Worm (Caenorhabditis elegans) whole organism, L4 larva: ENCODE results near the gene fbxa-88.

Source experiments
- F26F4.8 ChIP-seq: fragments of 200-800 bp; sonication (Bioruptor generic); conservative IDR thresholded peaks from 2 replicates; pipeline ENCODE4 v1.3.6; 2022; ENCODE audit warnings: missing genetic modification characterization, missing compliant biosample characterization
- F37D6.2 ChIP-seq: sonication (generic microtip); optimal IDR thresholded peaks from 2 replicates; lab custom pipeline; 2016; ENCODE audit warnings: mild to moderate bottlenecking, missing genetic modification characterization, missing compliant biosample characterization
- T26A8.4 ChIP-seq: fragments of 200-800 bp; sonication (Bioruptor generic); IDR thresholded peaks from 2 replicates; pipeline ENCODE4 v1.3.6; 2022; ENCODE audit warnings: missing genetic modification characterization, missing compliant biosample characterization
- Y5F2A.4 ChIP-seq: fragments of 200-800 bp; sonication (Bioruptor generic); optimal IDR thresholded peaks from 2 replicates; lab custom pipeline; 2018; ENCODE audit warnings: mild to moderate bottlenecking, missing genetic modification characterization, missing compliant biosample characterization
- Y75B8A.6 ChIP-seq: fragments of 200-800 bp; sonication (Bioruptor generic); IDR thresholded peaks from 2 replicates; pipeline ENCODE4 v1.3.6; 2022; ENCODE audit warnings: missing genetic modification reagents, missing genetic modification characterization, missing compliant biosample characterization
- ZK337.2 ChIP-seq: fragments of 200-800 bp; sonication (Bioruptor generic); IDR thresholded peaks from 2 replicates; pipeline ENCODE4 v1.3.6; 2022; ENCODE audit warnings: missing genetic modification reagents, missing genetic modification characterization, missing compliant biosample characterization
- ZK546.5 ChIP-seq, 2 experiments: sonication (generic microtip); optimal IDR thresholded peaks; 2 replicates each; lab custom pipeline; 2017; ENCODE audit warnings: missing biosample characterization in 2 of 2, missing genetic modification characterization in 2 of 2
- ceh-20 ChIP-seq: fragments of 200-800 bp; sonication (Bioruptor generic); IDR thresholded peaks from 2 replicates; pipeline ENCODE4 v1.3.6; 2022; ENCODE audit warnings: missing genetic modification reagents, missing genetic modification characterization, missing compliant biosample characterization
- ceh-62 ChIP-seq: sonication (generic microtip); optimal IDR thresholded peaks from 2 replicates; lab custom pipeline; 2017; ENCODE audit warnings: missing biosample characterization, missing genetic modification characterization
- ceh-82 ChIP-seq: sonication (generic microtip); optimal IDR thresholded peaks from 2 replicates; lab custom pipeline; 2017; ENCODE audit warnings: missing biosample characterization, missing genetic modification characterization
- ces-1 ChIP-seq: fragments of 150-350 bp; sonication (generic microtip); optimal IDR thresholded peaks from 4 replicates; lab custom pipeline; 2014; ENCODE audit warnings: missing biosample characterization, missing genetic modification reagents, missing genetic modification characterization
- cey-2 ChIP-seq: sonication (generic microtip); optimal IDR thresholded peaks from 3 replicates; lab custom pipeline; 2017; ENCODE audit warnings: missing genetic modification characterization, mild to moderate bottlenecking, missing compliant biosample characterization, antibody characterized with exemption, borderline replicate concordance; ENCODE audit not compliant: insufficient read depth
- ctbp-1 ChIP-seq: fragments of 200-800 bp; sonication (Bioruptor generic); IDR thresholded peaks from 2 replicates; pipeline ENCODE4 v1.3.6; 2022; ENCODE audit warnings: missing genetic modification reagents, missing genetic modification characterization, missing compliant biosample characterization
- daf-16 ChIP-seq, 3 experiments: sonication (generic microtip); optimal IDR thresholded peaks; 2 replicates each; lab custom pipeline; 2016 to 2017; ENCODE audit warnings: missing genetic modification characterization in 3 of 3, missing genetic modification reagents in 3 of 3, mild to moderate bottlenecking in 2 of 3, missing compliant biosample characterization in 2 of 3, missing biosample characterization in 1 of 3, moderate library complexity in 1 of 3
- daf-19 ChIP-seq: fragments of 200-800 bp; sonication (Bioruptor generic); conservative IDR thresholded peaks from 2 replicates; pipeline ENCODE4 v1.3.6; 2022; ENCODE audit warnings: missing genetic modification characterization, missing compliant biosample characterization
- duxl-1 ChIP-seq: sonication (generic microtip); optimal IDR thresholded peaks from 2 replicates; lab custom pipeline; 2016; ENCODE audit warnings: mild to moderate bottlenecking, missing genetic modification characterization, moderate library complexity, missing compliant biosample characterization; ENCODE audit not compliant: poor library complexity
- dve-1 ChIP-seq: sonication (generic microtip); optimal IDR thresholded peaks from 2 replicates; lab custom pipeline; 2017; ENCODE audit warnings: antibody characterized with exemption, mild to moderate bottlenecking, missing genetic modification characterization, missing compliant biosample characterization; ENCODE audit not compliant: insufficient read depth
- egl-43 ChIP-seq: fragments of 200-800 bp; sonication (Bioruptor generic); IDR thresholded peaks from 2 replicates; pipeline ENCODE4 v1.3.6; 2022; ENCODE audit warnings: missing genetic modification reagents, missing genetic modification characterization, missing compliant biosample characterization
- hif-1 ChIP-seq, 2 experiments: sonication (generic microtip); optimal IDR thresholded peaks; 2 replicates each; lab custom pipeline; 2016 to 2017; ENCODE audit warnings: missing compliant biosample characterization in 2 of 2, missing genetic modification characterization in 2 of 2, missing genetic modification reagents in 2 of 2, missing genotype in 2 of 2, mild to moderate bottlenecking in 1 of 2
- hlh-30 ChIP-seq: sonication (generic microtip); optimal IDR thresholded peaks from 2 replicates; lab custom pipeline; 2017; ENCODE audit warnings: antibody characterized with exemption, mild to moderate bottlenecking, missing genetic modification characterization, missing compliant biosample characterization; ENCODE audit not compliant: insufficient read depth
- lin-29 ChIP-seq: fragments of 200-800 bp; sonication (Bioruptor generic); IDR thresholded peaks from 2 replicates; pipeline ENCODE4 v1.3.6; 2022; ENCODE audit warnings: missing genetic modification reagents, missing genetic modification characterization, missing compliant biosample characterization
- lin-39 ChIP-seq: fragments of 150-350 bp; optimal IDR thresholded peaks from 2 replicates; lab custom pipeline; 2014; ENCODE audit warnings: missing biosample characterization, missing genetic modification reagents, missing genetic modification characterization
- madf-5 ChIP-seq, 2 experiments: fragments of 200-800 bp; sonication (Bioruptor generic); IDR thresholded peaks; 2 replicates each; pipeline ENCODE4 v1.3.6; 2022; ENCODE audit warnings: missing compliant biosample characterization in 2 of 2, missing genetic modification characterization in 2 of 2
- madf-9 ChIP-seq: fragments of 200-800 bp; sonication (Bioruptor generic); conservative IDR thresholded peaks from 2 replicates; pipeline ENCODE4 v1.3.6; 2022; ENCODE audit warnings: missing genetic modification reagents, missing genetic modification characterization, missing compliant biosample characterization
- mep-1 ChIP-seq: fragments of 150-350 bp; sonication (generic microtip); optimal IDR thresholded peaks from 3 replicates; lab custom pipeline; 2014; ENCODE audit warnings: missing biosample characterization, missing genetic modification characterization
- mes-2 ChIP-seq: sonication (generic microtip); optimal IDR thresholded peaks from 2 replicates; lab custom pipeline; 2016; ENCODE audit warnings: missing genotype, mild to moderate bottlenecking, missing genetic modification characterization, missing compliant biosample characterization; ENCODE audit not compliant: poor library complexity, severe bottlenecking
- nhr-77 ChIP-seq: fragments of 150-350 bp; optimal IDR thresholded peaks from 2 replicates; lab custom pipeline; 2014; ENCODE audit warnings: missing biosample characterization, missing genetic modification characterization
- php-3 ChIP-seq: fragments of 200-800 bp; sonication (Bioruptor generic); IDR thresholded peaks from 2 replicates; pipeline ENCODE4 v1.3.6; 2022; ENCODE audit warnings: missing genetic modification reagents, missing genetic modification characterization, missing compliant biosample characterization
- spr-3 ChIP-seq: fragments of 200-800 bp; sonication (Bioruptor generic); optimal IDR thresholded peaks from 2 replicates; lab custom pipeline; 2018; ENCODE audit warnings: mild to moderate bottlenecking, missing genetic modification characterization, missing compliant biosample characterization
- tra-1 ChIP-seq: fragments of 200-800 bp; sonication (Bioruptor generic); IDR thresholded peaks from 2 replicates; pipeline ENCODE4 v1.3.6; 2022; ENCODE audit warnings: missing genetic modification reagents, missing genetic modification characterization, missing compliant biosample characterization
- unc-130 ChIP-seq: sonication (generic microtip); optimal IDR thresholded peaks from 2 replicates; lab custom pipeline; 2016; ENCODE audit warnings: missing genetic modification reagents, missing genetic modification characterization, missing compliant biosample characterization
- unc-39 ChIP-seq: sonication (generic microtip); optimal IDR thresholded peaks from 2 replicates; lab custom pipeline; 2017; ENCODE audit warnings: missing biosample characterization, missing genetic modification characterization
- zag-1 ChIP-seq: fragments of 150-350 bp; optimal IDR thresholded peaks from 2 replicates; lab custom pipeline; 2014; ENCODE audit warnings: missing biosample characterization, missing genetic modification characterization
- ztf-11 ChIP-seq: fragments of 150-350 bp; optimal IDR thresholded peaks from 2 replicates; lab custom pipeline; 2014; ENCODE audit warnings: missing biosample characterization, missing genetic modification characterization

Gene fbxa-88

DNA sequence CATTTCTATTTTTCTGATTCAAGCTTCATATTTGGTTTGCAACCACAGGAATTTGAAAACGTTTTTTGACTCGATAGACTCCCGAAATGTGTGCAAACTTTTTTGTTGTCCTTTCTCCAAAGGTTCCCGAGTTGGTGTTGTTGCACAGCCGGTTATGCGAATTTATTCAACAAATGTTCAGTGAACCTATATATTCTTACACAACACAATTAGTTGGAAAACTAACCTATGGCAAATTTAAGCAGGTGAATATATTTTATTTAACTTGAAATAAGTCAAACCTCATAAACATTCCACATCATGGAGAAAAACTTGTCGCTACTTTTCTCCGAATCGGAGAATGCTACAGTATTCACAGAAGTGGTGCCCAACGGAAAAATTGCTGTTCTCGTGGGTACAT lies 40.4 kb upstream of the fbxa-88 start, which contains the start of gene srz-14:
TSS of gene srz-14 (plus strand) at position 301 of the 400 bp plus-strand sequence.
- TF ChIP-seq mes-2 (no peak), spr-3 (GFP tag; lab: Kevin White, UChicago) (no peak), nhr-77 (tag; lab: Kevin White, UChicago) (no peak), ceh-62 (tag; lab: Kevin White, UChicago) (no peak), cey-2 (no peak), unc-39 (tag; lab: Kevin White, UChicago) (no peak)

DNA sequence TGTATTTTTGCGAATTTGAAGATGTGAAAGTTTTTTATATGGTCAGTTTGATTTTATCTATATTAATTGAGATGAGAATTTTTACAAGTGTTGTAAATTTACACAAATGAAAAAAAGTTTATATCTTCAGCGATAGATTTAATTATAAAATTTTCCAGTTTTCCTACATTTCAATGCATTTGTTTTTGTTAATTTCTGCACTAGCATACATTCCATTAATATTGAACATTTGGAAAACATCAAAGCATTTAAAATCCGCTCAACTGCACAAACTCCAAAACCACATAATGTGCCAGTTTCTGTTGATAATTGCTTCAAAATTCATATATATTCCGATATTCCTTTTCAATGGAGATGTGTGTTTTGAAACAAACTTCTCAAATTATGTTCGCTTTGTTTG lies 40.0 kb upstream of the fbxa-88 start, which contains the start of gene srh-277:
TSS of gene srh-277 (plus strand) at position 301 of the 400 bp plus-strand sequence.
- TF ChIP-seq unc-130 (GFP tag; lab: Kevin White, UChicago) (no peak), F26F4.8 (GFP tag; lab: Robert Waterston, UW) (no peak)
- TF ChIP-seq, all 104 proteins: peak for 0

- TF ChIP-seq ztf-11 (no peak), php-3 (GFP tag; lab: Robert Waterston, UW) (no peak), lin-29 (no peak), daf-16 (GFP tag; optimal IDR thresholded peaks at IDR 0.05; lab: Kevin White, UChicago) (no peak), daf-16 (tag; optimal IDR thresholded peaks at IDR 0.05; lab: Kevin White, UChicago) (no peak)
Measured at ce11 chrV:16182110-16182509, 39.2 kb upstream of the fbxa-88 start, which contains the start of gene srz-13. srz-13 (plus strand) TSS chrV:16182410.

DNA sequence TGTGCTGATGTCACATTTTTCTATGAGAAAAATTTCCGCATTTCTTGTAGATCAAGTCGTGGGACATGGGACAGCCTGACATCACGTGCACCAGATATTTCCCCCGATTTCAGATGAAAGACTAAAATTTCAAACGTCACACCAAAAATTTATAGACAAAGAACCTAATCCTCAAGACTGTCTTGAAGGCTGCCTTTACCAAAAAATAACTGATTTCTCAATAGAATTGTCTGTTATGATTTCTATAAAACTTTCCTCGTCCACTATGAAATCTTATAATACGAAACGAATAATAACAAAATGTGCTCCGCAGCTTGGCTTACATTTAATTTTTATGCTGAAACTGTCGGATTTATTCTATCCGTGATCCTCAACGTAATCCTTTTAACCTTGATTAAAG lies 37.4 kb upstream of the fbxa-88 start, which contains the start of gene str-106:
TSS of gene str-106 (plus strand) at position 301 of the 400 bp plus-strand sequence.
- TF ChIP-seq ces-1 (GFP tag; lab: Kevin White, UChicago), result no peak
- TF ChIP-seq Y5F2A.4 (GFP tag; lab: Kevin White, UChicago), result no peak
- no peak for TF ChIP-seq hlh-30 (tag; lab: Kevin White, UChicago)
- TF ChIP-seq madf-9 (GFP tag; lab: Robert Waterston, UW), result no peak
- TF ChIP-seq zag-1, result no peak
- TF ChIP-seq duxl-1, result no peak
- no peak for TF ChIP-seq lin-39 (tag; lab: Kevin White, UChicago)
- no peak for TF ChIP-seq T26A8.4 (GFP tag; lab: Robert Waterston, UW)
- no peak for TF ChIP-seq F37D6.2 (tag; lab: Kevin White, UChicago)
- no peak for TF ChIP-seq madf-5 (GFP tag; IDR thresholded peaks at IDR 0.05; lab: Robert Waterston, UW)
- TF ChIP-seq cey-2, result no peak
- no peak for TF ChIP-seq Y75B8A.6 (GFP tag; lab: Robert Waterston, UW)

DNA sequence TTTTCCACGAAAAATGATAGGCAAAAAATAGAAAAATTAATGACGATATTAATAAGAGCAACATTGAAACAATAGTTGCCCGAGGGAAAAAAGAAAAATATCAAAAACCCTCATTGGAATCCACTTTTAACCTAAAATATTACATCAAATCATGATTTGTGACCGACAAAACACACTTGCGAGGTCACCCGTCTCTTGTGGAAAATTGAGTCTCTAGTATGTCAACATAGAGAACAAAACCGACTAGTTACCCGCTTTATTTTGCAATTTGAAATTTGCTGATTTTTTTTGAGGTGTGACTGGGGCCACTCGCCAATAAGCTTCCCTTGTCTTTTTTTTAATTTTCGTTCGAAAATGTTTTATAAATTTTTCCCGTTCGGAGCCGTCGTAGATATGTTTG lies 32.8 kb upstream of the fbxa-88 start, which contains the start of gene cyp-33D1:
TSS of gene cyp-33D1 (minus strand) at position 101 of the 400 bp plus-strand sequence.
- no peak for TF ChIP-seq madf-5 (GFP tag; IDR thresholded peaks at IDR 0.05; lab: Robert Waterston, UW)
- no peak for TF ChIP-seq ceh-82 (tag; lab: Kevin White, UChicago)
- TF ChIP-seq F26F4.8 (GFP tag; lab: Robert Waterston, UW), result no peak
- no peak for TF ChIP-seq ZK546.5 (tag; optimal IDR thresholded peaks at IDR 0.05; lab: Kevin White, UChicago)
- no peak for TF ChIP-seq ctbp-1 (GFP tag; lab: Robert Waterston, UW)
- TF ChIP-seq daf-19 (GFP tag; lab: Robert Waterston, UW), result no peak
- TF ChIP-seq dve-1 (tag; lab: Kevin White, UChicago), result no peak
- no peak for TF ChIP-seq cey-2
- no peak for TF ChIP-seq mep-1
- TF ChIP-seq hif-1 (tag; optimal IDR thresholded peaks at IDR 0.05; lab: Kevin White, UChicago), result no peak
- TF ChIP-seq ceh-20 (GFP tag; lab: Robert Waterston, UW), result no peak
- no peak for TF ChIP-seq ZK337.2 (GFP tag; lab: Robert Waterston, UW)
- TF ChIP-seq tra-1, result no peak
- no peak for TF ChIP-seq egl-43
